Worm (Caenorhabditis elegans): ENCODE results near the gene dmsr-10.

- TF ChIP-seq rnt-1 (tag; optimal IDR thresholded peaks at IDR 0.05) = no peak
- no peak for TF ChIP-seq pqm-1 (tag; optimal IDR thresholded peaks at IDR 0.05)
- no peak for TF ChIP-seq nhr-76 (tag; optimal IDR thresholded peaks at IDR 0.05)
- no peak for TF ChIP-seq zag-1 (tag; optimal IDR thresholded peaks at IDR 0.05)
- no peak for TF ChIP-seq ceh-8 (GFP tag; optimal IDR thresholded peaks at IDR 0.05)
- TF ChIP-seq jun-1 (tag; optimal IDR thresholded peaks at IDR 0.05) = no peak
- no peak for TF ChIP-seq mef-2 (tag; optimal IDR thresholded peaks at IDR 0.05)
These were observed 27.0 kb upstream of the dmsr-10 start, which contains the start of gene dmsr-15 for ce11 chrV:6828786-6829185.
